Worm (Caenorhabditis elegans): Measurements from ENCODE around the gene unc-62.

DNA sequence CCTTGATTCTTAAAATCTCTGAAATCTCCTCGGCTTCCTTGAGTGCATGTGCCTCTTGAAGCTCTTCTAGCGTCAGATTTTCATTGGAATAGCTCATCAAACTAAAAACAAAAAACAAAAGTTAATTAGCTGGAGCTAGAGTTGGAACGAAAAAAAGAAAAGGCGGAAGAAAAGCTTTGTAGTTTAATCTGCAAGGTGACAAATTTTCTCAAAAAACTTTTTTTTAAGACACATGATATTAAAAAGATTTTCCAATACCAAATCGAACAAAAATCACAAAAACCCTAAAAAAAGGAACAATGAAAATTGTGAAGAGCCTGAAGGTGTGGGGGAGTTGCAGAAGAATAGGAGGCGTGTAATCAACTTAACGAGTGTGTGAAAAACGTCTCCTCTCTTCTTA is 42.6 kb upstream of the unc-62 start, which contains the start of gene gnrr-5:
- TF ChIP-seq ztf-29 (GFP tag; IDR thresholded peaks at IDR 0.05) (no peak), med-1 (GFP tag; optimal IDR thresholded peaks at IDR 0.05; ENCODE audit: insufficient read depth) (no peak), T22C8.4 (GFP tag; IDR thresholded peaks at IDR 0.05) (no peak), flt-1 (GFP tag; IDR thresholded peaks at IDR 0.05) (no peak)

Measured in whole organism, midembryonic.